Worm (Caenorhabditis elegans) whole organism, L4 larva: ENCODE measurements around the gene mdt-9.

ENCODE experiments used
- F26F4.8 ChIP-seq: fragments of 200-800 bp; sonication (Bioruptor generic); conservative IDR thresholded peaks from 2 replicates; pipeline ENCODE4 v1.3.6; 2022; ENCODE audit warnings: missing genetic modification characterization, missing compliant biosample characterization
- T20F7.1 ChIP-seq: fragments of 200-800 bp; sonication (Bioruptor generic); optimal IDR thresholded peaks from 2 replicates; lab custom pipeline; 2018; ENCODE audit warnings: mild to moderate bottlenecking, missing genetic modification characterization, missing compliant biosample characterization
- duxl-1 ChIP-seq: sonication (generic microtip); optimal IDR thresholded peaks from 2 replicates; lab custom pipeline; 2016; ENCODE audit warnings: mild to moderate bottlenecking, missing genetic modification characterization, moderate library complexity, missing compliant biosample characterization; ENCODE audit not compliant: poor library complexity
- fos-1 ChIP-seq: fragments of 150-350 bp; optimal IDR thresholded peaks from 2 replicates; lab custom pipeline; 2014; ENCODE audit warnings: missing biosample characterization, missing genetic modification characterization

DNA sequence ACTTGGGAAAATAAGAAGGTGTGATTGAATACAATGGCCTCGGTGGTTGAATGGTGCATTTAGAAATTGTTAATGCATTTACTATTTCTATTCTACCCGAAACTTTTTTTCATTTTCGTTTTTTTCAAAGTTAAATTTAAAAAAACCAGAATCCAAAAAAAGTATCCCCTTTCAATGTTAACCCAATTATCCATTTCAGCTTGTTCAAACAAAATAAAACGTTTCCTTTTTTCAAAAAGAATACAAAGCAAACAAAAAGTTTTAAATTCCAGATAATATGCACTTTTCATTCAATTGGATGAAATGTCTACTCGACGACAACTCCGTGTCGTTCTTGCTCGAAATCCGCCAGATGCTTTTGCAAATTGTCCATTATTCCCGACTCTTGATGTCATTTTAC is 43.6 kb upstream of the mdt-9 start, which contains the start of gene W02A2.5:
- no peak for TF ChIP-seq F26F4.8 (GFP tag; lab: Robert Waterston, UW)
- TF ChIP-seq duxl-1 (tag; lab: Kevin White, UChicago): no peak
- no peak for TF ChIP-seq T20F7.1 (GFP tag; lab: Kevin White, UChicago)
- no peak for TF ChIP-seq fos-1 (tag; lab: Kevin White, UChicago)
